Worm (Caenorhabditis elegans) whole organism, L1 larva: ENCODE results near the gene clec-25.

Source experiments
- blmp-1 ChIP-seq: fragments of 150-350 bp; optimal IDR thresholded peaks from 2 replicates; lab custom pipeline; 2014; ENCODE audit warnings: missing biosample characterization, missing genetic modification characterization
- efl-1 ChIP-seq, 4 experiments: fragments of 150-350 bp; optimal IDR thresholded peaks in 3 of 4; peaks in 1 of 4; 1 replicate in 1 of 4; 2 replicates in 3 of 4; lab custom pipeline; 2014; ENCODE audit warnings: missing biosample characterization in 2 of 4, missing genetic modification characterization in 2 of 4, missing genetic modification reagents in 2 of 4
- egl-27 ChIP-seq, 2 experiments: fragments of 150-350 bp in 1 of 2; sonication (generic microtip); optimal IDR thresholded peaks; 3 replicates each; lab custom pipeline; 2017 to 2018; ENCODE audit warnings: missing biosample characterization in 2 of 2, missing genetic modification characterization in 2 of 2, missing genetic modification reagents in 2 of 2
- fkh-4 ChIP-seq: sonication (generic microtip); optimal IDR thresholded peaks from 2 replicates; lab custom pipeline; 2016; ENCODE audit warnings: missing compliant biosample characterization, missing genetic modification characterization, borderline replicate concordance
- mep-1 ChIP-seq: fragments of 150-350 bp; optimal IDR thresholded peaks from 2 replicates; lab custom pipeline; 2014; ENCODE audit warnings: missing biosample characterization, missing genetic modification characterization
- nhr-11 ChIP-seq: fragments of 150-350 bp; optimal IDR thresholded peaks from 2 replicates; lab custom pipeline; 2014; ENCODE audit warnings: missing biosample characterization, missing genetic modification characterization
- nhr-12 ChIP-seq: sonication (generic microtip); optimal IDR thresholded peaks from 2 replicates; lab custom pipeline; 2017; ENCODE audit warnings: missing biosample characterization, missing genetic modification characterization
- nhr-20 ChIP-seq: sonication (generic microtip); optimal IDR thresholded peaks from 2 replicates; lab custom pipeline; 2016; ENCODE audit warnings: mild to moderate bottlenecking, missing genetic modification characterization, missing compliant biosample characterization
- nhr-237 ChIP-seq: fragments of 150-350 bp; optimal IDR thresholded peaks from 2 replicates; lab custom pipeline; 2014; ENCODE audit warnings: missing biosample characterization, missing genetic modification characterization
- nhr-71 ChIP-seq: sonication (generic microtip); optimal IDR thresholded peaks from 2 replicates; lab custom pipeline; 2016; ENCODE audit warnings: mild to moderate bottlenecking, missing genetic modification characterization, moderate library complexity, missing compliant biosample characterization
- skn-1 ChIP-seq: fragments of 150-350 bp; optimal IDR thresholded peaks from 2 replicates; lab custom pipeline; 2014; ENCODE audit warnings: missing biosample characterization, missing genetic modification characterization
- snpc-4 ChIP-seq: fragments of 150-350 bp; optimal IDR thresholded peaks from 2 replicates; lab custom pipeline; 2014; ENCODE audit warnings: missing biosample characterization, missing genetic modification characterization
- tbx-2 ChIP-seq: sonication (generic microtip); optimal IDR thresholded peaks from 2 replicates; lab custom pipeline; 2016; ENCODE audit warnings: missing genetic modification characterization, missing compliant biosample characterization

DNA sequence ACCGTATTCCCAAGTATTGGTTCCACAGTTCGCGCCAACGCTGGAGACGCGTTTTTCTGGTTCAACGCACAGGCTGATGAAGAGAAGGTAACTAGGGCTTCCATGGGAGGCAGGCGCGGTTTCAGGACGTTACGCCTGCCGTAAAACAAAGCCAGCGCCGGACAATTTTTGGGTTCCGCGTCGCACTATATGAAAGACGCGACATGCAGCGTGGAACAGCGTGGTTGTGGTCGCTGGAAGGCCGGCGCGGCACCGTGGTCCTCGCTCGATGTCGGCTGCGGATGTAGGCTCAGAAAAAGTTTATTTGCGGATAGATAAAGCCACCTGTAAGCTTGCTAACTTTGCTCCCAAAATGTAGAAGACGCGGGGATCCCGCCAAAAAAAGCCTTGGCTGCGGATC lies 4.6 kb upstream of the clec-25 start:
- no peak for TF ChIP-seq blmp-1 (tag; lab: Kevin White, UChicago)
- no peak for TF ChIP-seq nhr-71 (tag; lab: Kevin White, UChicago)
- no peak for TF ChIP-seq efl-1 (optimal IDR thresholded peaks at IDR 0.05; lab: Kevin White, UChicago)
- no peak for TF ChIP-seq efl-1 (GFP tag; optimal IDR thresholded peaks at IDR 0.05 in 1 of 2; lab: Kevin White, UChicago)
- TF ChIP-seq skn-1 (tag; lab: Kevin White, UChicago) = no peak
- TF ChIP-seq mep-1 (tag; lab: Kevin White, UChicago) = no peak
- no peak for TF ChIP-seq nhr-11 (tag; lab: Kevin White, UChicago)
- no peak for TF ChIP-seq nhr-12 (tag; lab: Kevin White, UChicago)
- TF ChIP-seq tbx-2 = no peak
- TF ChIP-seq fkh-4 (tag; lab: Kevin White, UChicago) = no peak
- no peak for TF ChIP-seq nhr-20 (tag; lab: Kevin White, UChicago)
- TF ChIP-seq egl-27 (tag; optimal IDR thresholded peaks at IDR 0.05; lab: Kevin White, UChicago) = no peak
- no peak for TF ChIP-seq snpc-4 (tag; lab: Kevin White, UChicago)
- TF ChIP-seq nhr-237 (tag; lab: Kevin White, UChicago) = no peak
